Worm (Caenorhabditis elegans): ENCODE data around the gene nsy-1.

The nsy-1 gene

DNA sequence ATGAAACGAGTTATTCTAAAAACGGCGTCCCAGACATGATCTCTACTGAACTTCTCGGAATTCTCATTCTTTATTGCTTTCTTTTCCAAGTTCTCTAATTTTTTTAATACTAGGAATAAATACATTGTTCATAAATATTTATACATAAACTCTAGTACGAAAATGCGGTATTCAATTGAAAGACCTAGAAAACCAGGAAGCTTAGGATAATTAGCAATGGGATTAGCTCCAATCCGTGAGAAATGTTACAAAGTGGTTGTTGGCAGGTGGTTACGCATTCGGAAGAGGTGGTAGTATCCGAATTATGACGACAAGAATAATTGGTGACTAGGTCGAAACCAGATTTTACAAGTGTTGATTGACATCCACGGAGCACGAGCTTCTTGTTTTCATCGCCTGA is 44.4 kb downstream of the nsy-1 start:
- TF ChIP-seq Y55F3AM.14 (GFP tag; optimal IDR thresholded peaks at IDR 0.05), result no peak
- TF ChIP-seq lin-11 (tag; optimal IDR thresholded peaks at IDR 0.05), result no peak
- TF ChIP-seq blmp-1 (tag; optimal IDR thresholded peaks at IDR 0.05; ENCODE audit: insufficient read depth), result no peak
- no peak for TF ChIP-seq nhr-237 (tag; optimal IDR thresholded peaks at IDR 0.05)

ce11 chrII:5067927-5068326 is 45.4 kb downstream of the nsy-1 start, which contains the start of gene C27A2.8:
C27A2.8 (minus strand) TSS chrII:5068043.
- no peak for TF ChIP-seq nhr-10 (tag; optimal IDR thresholded peaks at IDR 0.05)
- TF ChIP-seq lin-13 (GFP tag; optimal IDR thresholded peaks at IDR 0.05), result no peak
- TF ChIP-seq sma-3 (GFP tag; optimal IDR thresholded peaks at IDR 0.05), result no peak
- TF ChIP-seq unc-39 (tag; optimal IDR thresholded peaks at IDR 0.05), result no peak
- TF ChIP-seq dmd-4 (tag; optimal IDR thresholded peaks at IDR 0.05), result no peak
- TF ChIP-seq skn-1 (tag; optimal IDR thresholded peaks at IDR 0.05), result no peak
- TF ChIP-seq ztf-1 (GFP tag; conservative IDR thresholded peaks at IDR 0.05), result no peak

DNA sequence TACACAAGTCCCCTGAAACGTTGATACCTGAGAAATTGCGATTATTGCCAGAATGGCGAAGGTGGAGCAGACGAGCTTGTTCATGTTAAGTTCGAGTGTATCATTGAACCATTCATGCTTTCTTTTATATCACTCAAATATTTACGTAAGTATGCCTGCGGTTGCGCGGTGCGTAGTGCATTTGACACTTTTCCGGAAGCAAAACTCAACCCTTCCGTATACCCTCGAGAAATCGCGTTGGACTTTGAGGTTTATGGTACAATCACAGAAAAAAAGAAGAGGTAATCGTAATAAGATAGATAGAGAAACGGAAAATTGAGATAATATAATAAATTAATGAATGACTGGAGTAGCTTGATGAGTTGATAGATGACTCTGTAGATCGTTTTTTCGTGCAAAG is 47.0 kb downstream of the nsy-1 start, which contains the start of gene idpb-2:
TSS of gene idpb-2 (minus strand) at position 101 of the 400 bp plus-strand sequence.
- no peak for TF ChIP-seq nhr-77 (tag; optimal IDR thresholded peaks at IDR 0.05)
- no peak for TF ChIP-seq ama-1 (optimal IDR thresholded peaks at IDR 0.05)
- TF ChIP-seq mdl-1 (tag; optimal IDR thresholded peaks at IDR 0.05), result no peak
- TF ChIP-seq egl-27 (tag; optimal IDR thresholded peaks at IDR 0.05), result no peak
- TF ChIP-seq sma-3 (GFP tag; optimal IDR thresholded peaks at IDR 0.05), result no peak
- TF ChIP-seq nhr-129 (tag; optimal IDR thresholded peaks at IDR 0.05), result no peak
- TF ChIP-seq elt-1 (tag; optimal IDR thresholded peaks at IDR 0.05), result no peak
- no peak for TF ChIP-seq lin-13 (GFP tag; optimal IDR thresholded peaks at IDR 0.05)
- TF ChIP-seq blmp-1 (tag; optimal IDR thresholded peaks at IDR 0.05; ENCODE audit: insufficient read depth), result no peak
- TF ChIP-seq nhr-25 (tag; optimal IDR thresholded peaks at IDR 0.05), result no peak
- no peak for TF ChIP-seq nhr-23 (tag; optimal IDR thresholded peaks at IDR 0.05)
- TF ChIP-seq unc-55 (GFP tag; optimal IDR thresholded peaks at IDR 0.05), result no peak
- TF ChIP-seq unc-39 (tag; optimal IDR thresholded peaks at IDR 0.05), result no peak
- TF ChIP-seq snpc-4 (tag; optimal IDR thresholded peaks at IDR 0.05), result no peak
- TF ChIP-seq crh-2 (tag; optimal IDR thresholded peaks at IDR 0.05), result no peak
- no peak for TF ChIP-seq F13H6.1 (tag; optimal IDR thresholded peaks at IDR 0.05)
- no peak for TF ChIP-seq sem-4 (tag; optimal IDR thresholded peaks at IDR 0.05)
- no peak for TF ChIP-seq nhr-12 (tag; optimal IDR thresholded peaks at IDR 0.05)
- no peak for TF ChIP-seq ceh-82 (tag; optimal IDR thresholded peaks at IDR 0.05)
- TF ChIP-seq peb-1 (tag; optimal IDR thresholded peaks at IDR 0.05), result no peak

DNA sequence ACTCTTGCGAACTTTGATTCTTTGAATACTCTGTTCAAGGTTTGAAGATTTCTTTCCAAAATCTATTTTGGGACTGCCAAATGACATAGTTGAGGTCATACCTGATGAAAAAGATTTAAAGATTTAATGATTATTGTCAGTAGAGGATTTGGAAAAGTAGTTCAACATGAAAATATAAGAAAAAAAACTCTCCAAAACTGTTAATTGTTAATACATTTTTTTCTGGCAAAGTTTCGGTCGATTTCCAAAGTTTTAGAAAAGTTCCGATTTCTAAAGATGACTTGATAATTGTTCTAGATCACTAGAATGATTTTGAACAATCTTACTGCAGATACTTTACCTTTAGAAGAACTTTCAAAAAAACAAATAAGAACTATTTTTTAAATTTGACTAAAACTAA is 48.7 kb downstream of the nsy-1 start, which contains the start of gene C27A2.7:
TSS of gene C27A2.7 (minus strand) at position 101 of the 400 bp plus-strand sequence.
- TF ChIP-seq ama-1 (optimal IDR thresholded peaks at IDR 0.05), result no peak
- no peak for TF ChIP-seq nhr-129 (tag; optimal IDR thresholded peaks at IDR 0.05)
- no peak for TF ChIP-seq gmeb-1 (tag; optimal IDR thresholded peaks at IDR 0.05)
- no peak for TF ChIP-seq nhr-77 (tag; optimal IDR thresholded peaks at IDR 0.05)

All from whole organism, L2 larva.